Fruit fly (Drosophila melanogaster) whole organism, embryonic: Measurements from ENCODE around the gene CG46439.

Experiments
- CG17829 ChIP-seq: fragments of 200-800 bp; optimal IDR thresholded peaks from 2 replicates; lab custom pipeline; 2019; ENCODE audit warnings: missing biosample characterization, mild to moderate bottlenecking, missing genetic modification characterization, moderate library complexity
- CG3838 ChIP-seq: fragments of 200-800 bp; sonication (Bioruptor generic); optimal IDR thresholded peaks from 3 replicates; lab custom pipeline; 2016; ENCODE audit warnings: missing biosample characterization, missing genetic modification characterization
- crol ChIP-seq: fragments of 200-800 bp; sonication (Bioruptor generic); IDR thresholded peaks from 2 replicates; pipeline ENCODE4 v1.3.6; 2022; ENCODE audit warnings: missing biosample characterization, missing genetic modification characterization

DNA sequence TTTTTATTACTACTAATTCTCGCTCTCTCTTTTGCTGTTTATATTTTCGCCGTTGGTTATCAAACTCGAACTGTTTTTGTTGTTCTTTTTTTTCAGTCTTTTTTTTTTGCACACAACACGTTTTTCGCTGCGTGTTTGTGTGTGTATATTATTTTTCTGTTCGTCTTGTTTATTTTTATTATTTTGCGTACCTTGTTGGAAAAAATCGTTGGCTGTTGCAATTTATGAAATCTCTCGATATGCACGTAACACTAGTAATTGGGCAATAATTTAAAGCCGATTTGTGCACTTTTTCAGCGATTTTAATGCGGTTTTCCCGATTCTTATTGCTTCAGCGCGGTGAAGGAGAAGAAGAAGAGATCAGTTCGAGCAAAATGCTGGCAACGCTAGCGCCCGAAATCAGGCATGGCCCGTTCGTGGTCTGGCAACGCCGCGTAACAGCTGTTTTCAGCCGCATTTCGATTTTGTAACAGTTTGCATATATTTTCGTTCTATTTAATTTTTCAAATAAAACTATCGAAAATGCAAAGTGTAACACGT is 24.4 kb upstream of the CG46439 start, which contains the start of the genes FoxK and mRpL2:
- no peak for TF ChIP-seq CG3838 (GFP tag; lab: Kevin White, UChicago)
- TF ChIP-seq crol (GFP tag; lab: Robert Waterston, UW), result no peak; the same call in 1 of the 2 replicates
- peak; percentile 25 for TF ChIP-seq CG17829 (tag; lab: Kevin White, UChicago)
